Worm (Caenorhabditis elegans): ENCODE results near the gene tag-51.

The tag-51 gene

DNA sequence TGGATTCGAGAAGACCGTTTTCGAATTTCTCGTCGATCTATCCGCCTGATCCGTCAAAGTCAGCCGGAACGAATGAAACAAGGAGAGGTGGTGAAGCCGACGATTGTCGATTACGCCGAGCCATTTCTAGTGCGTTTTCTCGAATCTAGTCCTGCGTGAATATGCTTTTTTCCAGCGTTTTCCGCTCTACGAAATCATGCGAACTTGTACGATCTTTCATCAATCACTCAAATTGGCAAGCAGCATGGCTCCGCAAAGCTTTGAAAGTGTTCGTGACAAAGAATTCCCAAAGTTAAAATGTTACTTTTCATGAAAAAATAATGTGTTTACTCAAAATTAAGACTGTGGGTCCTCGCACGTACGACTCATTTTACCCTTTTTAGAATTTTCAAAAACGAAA is 42.9 kb downstream of the tag-51 start:
- TF ChIP-seq nhr-11 (tag; optimal IDR thresholded peaks at IDR 0.05) (no peak), ceh-45 (GFP tag; IDR thresholded peaks at IDR 0.05) (no peak), fkh-6 (tag; optimal IDR thresholded peaks at IDR 0.05) (no peak), lin-11 (tag; optimal IDR thresholded peaks at IDR 0.05) (no peak), C08G9.2 (tag; optimal IDR thresholded peaks at IDR 0.05) (no peak), Y22D7AL.16 (tag; optimal IDR thresholded peaks at IDR 0.05) (no peak), unc-86 (tag; optimal IDR thresholded peaks at IDR 0.05) (no peak), pha-4 (tag; optimal IDR thresholded peaks at IDR 0.05) (no peak), hlh-15 (tag; optimal IDR thresholded peaks at IDR 0.05) (no peak), ceh-18 (tag; optimal IDR thresholded peaks at IDR 0.05) (no peak), sox-4 (tag; optimal IDR thresholded peaks at IDR 0.05) (no peak), pat-9 (tag; optimal IDR thresholded peaks at IDR 0.05) (no peak), ama-1 (optimal IDR thresholded peaks at IDR 0.05) (no peak), ahr-1 (tag; optimal IDR thresholded peaks at IDR 0.05) (no peak), unc-3 (GFP tag; conservative IDR thresholded peaks at IDR 0.05) (no peak), unc-3 (tag; optimal IDR thresholded peaks at IDR 0.05) (no peak), ceh-31 (tag; optimal IDR thresholded peaks at IDR 0.05) (no peak), unc-42 (tag; optimal IDR thresholded peaks at IDR 0.05) (no peak), tbx-2 (tag; optimal IDR thresholded peaks at IDR 0.05) (no peak), ref-2 (tag; optimal IDR thresholded peaks at IDR 0.05) (no peak)

ce11 chrIII:900134-900533 is 46.1 kb downstream of the tag-51 start:
- TF ChIP-seq ceh-19 (GFP tag; optimal IDR thresholded peaks at IDR 0.05) (no peak), K02D7.2 (tag; optimal IDR thresholded peaks at IDR 0.05) (no peak), ztf-16 (tag; optimal IDR thresholded peaks at IDR 0.05) (no peak), ama-1 (optimal IDR thresholded peaks at IDR 0.05) (no peak), ceh-24 (tag; optimal IDR thresholded peaks at IDR 0.05) (no peak), pqm-1 (tag; optimal IDR thresholded peaks at IDR 0.05) (no peak), sox-2 (GFP tag; IDR thresholded peaks at IDR 0.05) (no peak), ttx-3 (tag; optimal IDR thresholded peaks at IDR 0.05) (no peak), nhr-232 (tag; optimal IDR thresholded peaks at IDR 0.05) (no peak), unc-55 (GFP tag; optimal IDR thresholded peaks at IDR 0.05) (no peak), ceh-22 (tag; optimal IDR thresholded peaks at IDR 0.05) (no peak), C08G9.2 (tag; optimal IDR thresholded peaks at IDR 0.05) (no peak), elt-4 (tag; optimal IDR thresholded peaks at IDR 0.05) (no peak), rnt-1 (tag; optimal IDR thresholded peaks at IDR 0.05) (no peak), syd-9 (tag; optimal IDR thresholded peaks at IDR 0.05) (no peak), zip-5 (tag; optimal IDR thresholded peaks at IDR 0.05) (no peak), tbx-7 (tag; optimal IDR thresholded peaks at IDR 0.05) (no peak), eyg-1 (tag; optimal IDR thresholded peaks at IDR 0.05) (no peak), ceh-48 (tag; optimal IDR thresholded peaks at IDR 0.05) (no peak)

- TF ChIP-seq eyg-1 (tag; optimal IDR thresholded peaks at IDR 0.05) = no peak
These were observed 47.1 kb downstream of the tag-51 start, which contains the start of gene sucl-2 for ce11 chrIII:901148-901547. TSS of gene sucl-2 (minus strand) at chrIII:901412.

DNA sequence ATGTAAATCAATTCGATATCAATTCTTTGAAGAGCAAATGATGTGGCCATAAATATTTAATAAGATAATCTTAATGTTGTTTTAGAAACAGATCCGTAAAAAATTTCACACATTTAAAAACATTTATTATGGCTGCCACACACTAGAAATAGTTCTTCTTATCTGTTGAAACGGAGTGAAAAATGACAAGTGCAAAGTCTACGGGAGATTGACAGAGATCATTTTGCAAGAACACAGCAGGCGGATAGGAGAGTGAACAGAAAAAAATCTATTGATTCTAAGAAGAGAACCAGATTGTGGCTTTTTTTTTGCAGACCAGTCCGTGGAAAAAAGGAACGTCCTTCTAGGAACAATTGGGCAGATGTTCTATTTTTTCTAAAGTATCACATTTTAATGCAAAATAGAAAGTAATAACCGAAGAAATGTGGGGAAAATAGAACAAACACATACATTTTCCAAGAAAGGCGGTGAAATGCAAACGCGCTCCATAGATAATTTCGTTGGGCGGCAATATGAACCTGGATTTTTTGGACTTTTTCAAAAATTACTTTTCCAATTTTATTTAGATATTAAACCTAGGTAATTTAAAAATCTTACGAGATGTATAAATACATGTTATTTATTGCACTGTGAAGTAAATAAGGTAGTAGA is 47.7 kb downstream of the tag-51 start:
- no peak for TF ChIP-seq sox-2 (GFP tag; IDR thresholded peaks at IDR 0.05)
- no peak for TF ChIP-seq ceh-9 (tag; optimal IDR thresholded peaks at IDR 0.05)
- no peak for TF ChIP-seq ztf-16 (tag; optimal IDR thresholded peaks at IDR 0.05)
- no peak for TF ChIP-seq madf-2 (tag; optimal IDR thresholded peaks at IDR 0.05)
- no peak for TF ChIP-seq hlh-30 (tag; optimal IDR thresholded peaks at IDR 0.05; ENCODE audit: insufficient read depth)
- TF ChIP-seq npax-4 (tag; optimal IDR thresholded peaks at IDR 0.05) = no peak
- TF ChIP-seq C08G9.2 (tag; optimal IDR thresholded peaks at IDR 0.05) = no peak
- no peak for TF ChIP-seq hlh-6 (tag; optimal IDR thresholded peaks at IDR 0.05)
- no peak for TF ChIP-seq zip-5 (tag; optimal IDR thresholded peaks at IDR 0.05)
- TF ChIP-seq elt-4 (tag; optimal IDR thresholded peaks at IDR 0.05) = no peak
- TF ChIP-seq ceh-2 (tag; optimal IDR thresholded peaks at IDR 0.05) = no peak
- TF ChIP-seq ahr-1 (tag; optimal IDR thresholded peaks at IDR 0.05) = no peak
- TF ChIP-seq ceh-6 (GFP tag; optimal IDR thresholded peaks at IDR 0.05) = no peak
- TF ChIP-seq pat-9 (tag; optimal IDR thresholded peaks at IDR 0.05) = no peak
- no peak for TF ChIP-seq unc-55 (GFP tag; optimal IDR thresholded peaks at IDR 0.05)
- no peak for TF ChIP-seq ceh-19 (GFP tag; optimal IDR thresholded peaks at IDR 0.05)
- TF ChIP-seq F13H6.1 (tag; optimal IDR thresholded peaks at IDR 0.05) = no peak
- no peak for TF ChIP-seq nhr-232 (tag; optimal IDR thresholded peaks at IDR 0.05)

Measured in whole organism, late embryonic.